In genomic region chrX:3667199-3667671, dm6 we compare ENCODE assay signal across 1 fruit fly cellular context.
A peak's percentile ranks its signal among the peaks of the same experiment; 100 is the strongest.
TF ChIP-seq lines count a peak whose summit lies in the region.

TSS of gene Ilp7 (plus strand) at chrX:3667621.

TF ChIP-seq in whole organism, embryonic, 481 proteins besides CTCF, POLR2A, EP300 and RAD21 (continued from another document):
- TF ChIP-seq E2f2 (GFP tag; IDR thresholded peaks at IDR 0.05; lab: Robert Waterston, UW) (no peak), CG11695 (GFP tag; IDR thresholded peaks at IDR 0.05; lab: Robert Waterston, UW) (peak; percentile 40; the same call in 1 of the 3 replicates), ranshi (GFP tag; IDR thresholded peaks at IDR 0.05; lab: Robert Waterston, UW) (0 out of 2 replicates have a peak, but pooled peaks have one; percentile 29), CG2199 (GFP tag; IDR thresholded peaks at IDR 0.05; lab: Robert Waterston, UW) (no peak), sob (GFP tag; IDR thresholded peaks at IDR 0.05; lab: Robert Waterston, UW) (no peak), CG14710 (tag; optimal IDR thresholded peaks at IDR 0.05; lab: Kevin White, UChicago) (no peak), cg (GFP tag; optimal IDR thresholded peaks at IDR 0.05; lab: Kevin White, UChicago) (no peak), Ets65A (GFP tag; lab: Kevin White, UChicago) (peak; percentile 44), CG13287 (GFP tag; IDR thresholded peaks at IDR 0.05; lab: Robert Waterston, UW; ENCODE audit: partially characterized antibody) (no peak), Camta (GFP tag; optimal IDR thresholded peaks at IDR 0.05; lab: Kevin White, UChicago) (no peak), nmo (GFP tag; optimal IDR thresholded peaks at IDR 0.05; lab: Kevin White, UChicago) (no peak), sug (tag; optimal IDR thresholded peaks at IDR 0.05; lab: Kevin White, UChicago) (no peak), tgo (GFP tag; IDR thresholded peaks at IDR 0.05; lab: Robert Waterston, UW) (peak; percentile 28; the same call in 1 of the 3 replicates), mam (GFP tag; optimal IDR thresholded peaks at IDR 0.05; lab: Kevin White, UChicago) (no peak), crol (GFP tag; IDR thresholded peaks at IDR 0.05; lab: Robert Waterston, UW) (no peak), fd96Cb (tag; optimal IDR thresholded peaks at IDR 0.05; lab: Kevin White, UChicago) (peak; percentile 23), CG4360 (GFP tag; IDR thresholded peaks at IDR 0.05; lab: Robert Waterston, UW) (peak; percentile 19; the same call in 1 of the 2 replicates), CG32767 (GFP tag; IDR thresholded peaks at IDR 0.05; lab: Robert Waterston, UW) (0 out of 2 replicates have a peak, but pooled peaks have one; percentile 15), wek (GFP tag; optimal IDR thresholded peaks at IDR 0.05; lab: Kevin White, UChicago) (no peak), Lim3 (GFP tag; IDR thresholded peaks at IDR 0.05; lab: Robert Waterston, UW) (no peak), ttk (GFP tag; IDR thresholded peaks at IDR 0.05; lab: Robert Waterston, UW) (no peak), Meics (GFP tag; optimal IDR thresholded peaks at IDR 0.05; lab: Kevin White, UChicago) (peak; percentile 11), psq (GFP tag; optimal IDR thresholded peaks at IDR 0.05; lab: Kevin White, UChicago) (no peak), B-H1 (GFP tag; IDR thresholded peaks at IDR 0.05; lab: Robert Waterston, UW) (no peak), slou (GFP tag; optimal IDR thresholded peaks at IDR 0.05; lab: Kevin White, UChicago) (no peak), Mes4 (GFP tag; optimal IDR thresholded peaks at IDR 0.05; lab: Kevin White, UChicago) (no peak), lbe (GFP tag; optimal IDR thresholded peaks at IDR 0.05; lab: Kevin White, UChicago) (no peak), Jarid2 (GFP tag; optimal IDR thresholded peaks at IDR 0.05; lab: Kevin White, UChicago) (no peak), CG2712 (tag; optimal IDR thresholded peaks at IDR 0.05; lab: Kevin White, UChicago) (no peak), sens (GFP tag; lab: Kevin White, UChicago) (peak; percentile 37), grn (GFP tag; optimal IDR thresholded peaks at IDR 0.05; lab: Kevin White, UChicago) (no peak), CG1529 (GFP tag; optimal IDR thresholded peaks at IDR 0.05; lab: Kevin White, UChicago) (no peak)
